Fruit fly (Drosophila melanogaster): ENCODE data around the gene Bin1.

DNA sequence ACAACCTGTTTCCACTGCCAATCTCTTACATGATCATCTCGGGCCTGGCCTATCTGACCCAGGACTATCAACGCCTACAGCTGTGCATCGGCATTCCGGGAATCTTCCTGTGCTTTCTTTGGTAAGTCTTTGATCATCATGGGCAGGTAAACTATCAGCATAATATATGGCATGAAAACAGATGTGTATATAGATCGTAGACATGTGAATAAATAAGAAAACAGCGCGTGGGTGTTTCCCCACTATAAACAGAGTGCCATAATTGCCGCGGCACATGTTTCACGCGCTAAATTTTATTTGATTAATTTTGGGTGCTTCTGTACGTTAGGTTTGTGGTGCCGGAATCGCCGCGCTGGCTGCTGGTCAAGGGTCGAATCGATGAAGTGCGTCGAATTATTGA lies 21.3 kb downstream of the Bin1 start:
- TF ChIP-seq ttk (optimal IDR thresholded peaks at IDR 0.05) (no peak), insv (optimal IDR thresholded peaks at IDR 0.05) (no peak), Myc (optimal IDR thresholded peaks at IDR 0.05) (no peak), psq (optimal IDR thresholded peaks at IDR 0.05) (no peak), h (optimal IDR thresholded peaks at IDR 0.05) (no peak)

Measured in Kc167 (cell line).